Worm (Caenorhabditis elegans) whole organism, L2 larva: ENCODE results near the gene dhs-19.

Experiments
- C34F6.9 ChIP-seq: fragments of 150-350 bp; optimal IDR thresholded peaks from 2 replicates; lab custom pipeline; 2014; ENCODE audit warnings: missing biosample characterization, missing genetic modification characterization
- F13H6.1 ChIP-seq: sonication (generic microtip); optimal IDR thresholded peaks from 2 replicates; lab custom pipeline; 2016; ENCODE audit warnings: missing genetic modification characterization, missing compliant biosample characterization
- R02D3.7 ChIP-seq: fragments of 150-350 bp; optimal IDR thresholded peaks from 2 replicates; lab custom pipeline; 2014; ENCODE audit warnings: missing biosample characterization, missing genetic modification characterization
- Y55F3AM.14 ChIP-seq: fragments of 200-800 bp; sonication (Bioruptor generic); optimal IDR thresholded peaks from 2 replicates; lab custom pipeline; 2018; ENCODE audit warnings: mild to moderate bottlenecking, missing genetic modification characterization, missing compliant biosample characterization
- ZK546.5 ChIP-seq: sonication (generic microtip); optimal IDR thresholded peaks from 2 replicates; lab custom pipeline; 2017; ENCODE audit warnings: missing biosample characterization, missing genetic modification characterization
- alr-1 ChIP-seq: fragments of 150-350 bp; optimal IDR thresholded peaks from 2 replicates; lab custom pipeline; 2014; ENCODE audit warnings: missing biosample characterization, missing genetic modification characterization
- aly-2 ChIP-seq: fragments of 150-350 bp; optimal IDR thresholded peaks from 2 replicates; lab custom pipeline; 2014; ENCODE audit warnings: missing biosample characterization, missing genetic modification characterization
- ama-1 ChIP-seq: fragments of 150-350 bp; optimal IDR thresholded peaks from 2 replicates; lab custom pipeline; 2018; ENCODE audit warnings: inconsistent platforms
- blmp-1 ChIP-seq: sonication (generic microtip); optimal IDR thresholded peaks from 2 replicates; lab custom pipeline; 2017; ENCODE audit warnings: missing genetic modification characterization, mild to moderate bottlenecking, missing compliant biosample characterization, antibody characterized with exemption, moderate library complexity; ENCODE audit not compliant: insufficient read depth
- ceh-16 ChIP-seq: fragments of 150-350 bp; optimal IDR thresholded peaks from 2 replicates; lab custom pipeline; 2014; ENCODE audit warnings: missing biosample characterization, missing genetic modification characterization
- ceh-82 ChIP-seq: fragments of 150-350 bp; optimal IDR thresholded peaks from 2 replicates; lab custom pipeline; 2014; ENCODE audit warnings: missing biosample characterization, missing genetic modification characterization
- crh-2 ChIP-seq: sonication (generic microtip); optimal IDR thresholded peaks from 2 replicates; lab custom pipeline; 2017; ENCODE audit warnings: missing biosample characterization, missing genetic modification characterization
- dmd-4 ChIP-seq: sonication (generic microtip); optimal IDR thresholded peaks from 2 replicates; lab custom pipeline; 2017; ENCODE audit warnings: missing biosample characterization, missing genetic modification characterization
- egl-27 ChIP-seq: sonication (generic microtip); optimal IDR thresholded peaks from 3 replicates; lab custom pipeline; 2017; ENCODE audit warnings: missing biosample characterization, missing genetic modification reagents, missing genetic modification characterization
- elt-1 ChIP-seq: fragments of 150-350 bp; optimal IDR thresholded peaks from 2 replicates; lab custom pipeline; 2014; ENCODE audit warnings: missing biosample characterization, missing genetic modification characterization
- elt-3 ChIP-seq: sonication (generic microtip); optimal IDR thresholded peaks from 2 replicates; lab custom pipeline; 2017; ENCODE audit warnings: missing biosample characterization, missing genetic modification characterization
- fos-1 ChIP-seq: fragments of 150-350 bp; optimal IDR thresholded peaks from 2 replicates; lab custom pipeline; 2014; ENCODE audit warnings: missing biosample characterization, missing genetic modification characterization
- gmeb-1 ChIP-seq: fragments of 150-350 bp; optimal IDR thresholded peaks from 2 replicates; lab custom pipeline; 2014; ENCODE audit warnings: missing biosample characterization, missing genetic modification characterization
- lin-11 ChIP-seq: fragments of 150-350 bp; sonication (generic microtip); optimal IDR thresholded peaks from 2 replicates; lab custom pipeline; 2014; ENCODE audit warnings: missing biosample characterization, missing genetic modification characterization, inconsistent platforms, mixed read lengths
- lin-13 ChIP-seq: fragments of 150-350 bp; optimal IDR thresholded peaks from 2 replicates; lab custom pipeline; 2014; ENCODE audit warnings: missing biosample characterization, missing genetic modification reagents, missing genetic modification characterization
- lin-39 ChIP-seq: fragments of 150-350 bp; optimal IDR thresholded peaks from 2 replicates; lab custom pipeline; 2014; ENCODE audit warnings: missing biosample characterization, missing genetic modification reagents, missing genetic modification characterization
- lsy-2 ChIP-seq, 2 experiments: fragments of 150-350 bp in 1 of 2; sonication (generic microtip) in 1 of 2; optimal IDR thresholded peaks; 2 replicates each; lab custom pipeline; 2014 to 2017; ENCODE audit warnings: missing biosample characterization in 2 of 2, missing genetic modification characterization in 2 of 2
- mab-5 ChIP-seq: fragments of 150-350 bp; optimal IDR thresholded peaks from 2 replicates; lab custom pipeline; 2014; ENCODE audit warnings: missing biosample characterization, missing genetic modification characterization
- mbf-1 ChIP-seq: sonication (generic microtip); optimal IDR thresholded peaks from 2 replicates; lab custom pipeline; 2017; ENCODE audit warnings: missing biosample characterization, missing genetic modification characterization
- mdl-1 ChIP-seq, 2 experiments: fragments of 150-350 bp in 1 of 2; sonication (generic microtip) in 1 of 2; optimal IDR thresholded peaks; 2 replicates each; lab custom pipeline; 2017; ENCODE audit warnings: missing biosample characterization in 2 of 2, missing genetic modification characterization in 2 of 2
- nhr-10 ChIP-seq: sonication (generic microtip); optimal IDR thresholded peaks from 2 replicates; lab custom pipeline; 2017; ENCODE audit warnings: missing biosample characterization, missing genetic modification characterization
- nhr-11 ChIP-seq: fragments of 150-350 bp; optimal IDR thresholded peaks from 2 replicates; lab custom pipeline; 2014; ENCODE audit warnings: missing biosample characterization, missing genetic modification characterization
- nhr-12 ChIP-seq: fragments of 150-350 bp; optimal IDR thresholded peaks from 2 replicates; lab custom pipeline; 2014; ENCODE audit warnings: missing biosample characterization, missing genetic modification characterization
- nhr-129 ChIP-seq: fragments of 150-350 bp; optimal IDR thresholded peaks from 2 replicates; lab custom pipeline; 2014; ENCODE audit warnings: missing biosample characterization, missing genetic modification characterization
- nhr-21 ChIP-seq: fragments of 150-350 bp; optimal IDR thresholded peaks from 2 replicates; lab custom pipeline; 2014; ENCODE audit warnings: missing biosample characterization, missing genetic modification characterization
- nhr-23 ChIP-seq: fragments of 150-350 bp; optimal IDR thresholded peaks from 2 replicates; lab custom pipeline; 2014; ENCODE audit warnings: missing biosample characterization, missing genetic modification reagents, missing genetic modification characterization
- nhr-237 ChIP-seq: fragments of 150-350 bp; optimal IDR thresholded peaks from 2 replicates; lab custom pipeline; 2014; ENCODE audit warnings: missing biosample characterization, missing genetic modification characterization
- nhr-25 ChIP-seq: fragments of 150-350 bp; sonication (generic microtip); optimal IDR thresholded peaks from 3 replicates; lab custom pipeline; 2014; ENCODE audit warnings: missing biosample characterization, missing genetic modification characterization
- nhr-6 ChIP-seq: fragments of 150-350 bp; optimal IDR thresholded peaks from 2 replicates; lab custom pipeline; 2014; ENCODE audit warnings: missing biosample characterization, missing genetic modification characterization
- nhr-77 ChIP-seq: fragments of 150-350 bp; optimal IDR thresholded peaks from 2 replicates; lab custom pipeline; 2014; ENCODE audit warnings: missing biosample characterization, missing genetic modification characterization
- peb-1 ChIP-seq: fragments of 150-350 bp; optimal IDR thresholded peaks from 2 replicates; lab custom pipeline; 2014; ENCODE audit warnings: missing biosample characterization, missing genetic modification characterization
- sem-4 ChIP-seq: fragments of 150-350 bp; optimal IDR thresholded peaks from 2 replicates; lab custom pipeline; 2014; ENCODE audit warnings: missing biosample characterization, missing genetic modification reagents, missing genetic modification characterization
- skn-1 ChIP-seq: sonication (generic microtip); optimal IDR thresholded peaks from 2 replicates; lab custom pipeline; 2017; ENCODE audit warnings: missing biosample characterization, missing genetic modification characterization
- sma-3 ChIP-seq: sonication (generic microtip); optimal IDR thresholded peaks from 2 replicates; lab custom pipeline; 2016; ENCODE audit warnings: missing genetic modification reagents, missing genetic modification characterization, missing compliant biosample characterization
- sma-9 ChIP-seq, 2 experiments: fragments of 150-350 bp in 1 of 2; sonication (generic microtip) in 1 of 2; optimal IDR thresholded peaks; 2 replicates each; lab custom pipeline; 2014 to 2016; ENCODE audit warnings: missing genetic modification characterization in 2 of 2, mild to moderate bottlenecking in 1 of 2, missing biosample characterization in 1 of 2, missing compliant biosample characterization in 1 of 2, missing genetic modification reagents in 1 of 2, moderate library complexity in 1 of 2
- snpc-4 ChIP-seq: fragments of 150-350 bp; optimal IDR thresholded peaks from 2 replicates; lab custom pipeline; 2014; ENCODE audit warnings: missing biosample characterization, missing genetic modification characterization
- unc-39 ChIP-seq: fragments of 150-350 bp; optimal IDR thresholded peaks from 2 replicates; lab custom pipeline; 2014; ENCODE audit warnings: missing biosample characterization, missing genetic modification characterization
- unc-55 ChIP-seq: fragments of 150-350 bp; sonication (generic microtip); optimal IDR thresholded peaks from 3 replicates; lab custom pipeline; 2014; ENCODE audit warnings: missing biosample characterization, missing genetic modification reagents, missing genetic modification characterization
- unc-62 ChIP-seq: fragments of 150-350 bp; optimal IDR thresholded peaks from 2 replicates; lab custom pipeline; 2014; ENCODE audit warnings: missing biosample characterization, missing genetic modification reagents, missing genetic modification characterization
- zag-1 ChIP-seq: fragments of 150-350 bp; optimal IDR thresholded peaks from 2 replicates; lab custom pipeline; 2014; ENCODE audit warnings: missing biosample characterization, missing genetic modification characterization
- ztf-1 ChIP-seq: fragments of 200-800 bp; sonication (Bioruptor generic); conservative IDR thresholded peaks from 2 replicates; pipeline ENCODE4 v1.3.6; 2022; ENCODE audit warnings: missing genetic modification characterization, missing compliant biosample characterization
- ztf-11 ChIP-seq: sonication (generic microtip); optimal IDR thresholded peaks from 2 replicates; lab custom pipeline; 2017; ENCODE audit warnings: missing biosample characterization, missing genetic modification characterization
- ztf-4 ChIP-seq: fragments of 150-350 bp; optimal IDR thresholded peaks from 2 replicates; lab custom pipeline; 2014; ENCODE audit warnings: missing biosample characterization, missing genetic modification characterization

dhs-19 gene

ce11 chrV:11535504-11536062 lies 45.3 kb upstream of the dhs-19 start (continued):
- TF ChIP-seq egl-27 (tag; lab: Kevin White, UChicago) (no peak), nhr-6 (tag; lab: Kevin White, UChicago) (no peak), crh-2 (tag; lab: Kevin White, UChicago) (peak; percentile 60), aly-2 (tag; lab: Kevin White, UChicago) (no peak), C34F6.9 (peak; percentile 26), lin-13 (GFP tag; lab: Kevin White, UChicago) (no peak), nhr-11 (no peak), ztf-4 (no peak), ama-1 (no peak), ztf-11 (tag; lab: Kevin White, UChicago) (no peak), mdl-1 (tag; optimal IDR thresholded peaks at IDR 0.05; lab: Kevin White, UChicago) (no peak), F13H6.1 (peak; percentile 64), ceh-16 (tag; lab: Kevin White, UChicago) (no peak), nhr-129 (tag; lab: Kevin White, UChicago) (peak; percentile 38), ceh-82 (tag; lab: Kevin White, UChicago) (no peak), fos-1 (tag; lab: Kevin White, UChicago) (peak; percentile 70), unc-62 (no peak)

- TF ChIP-seq fos-1 (tag; lab: Kevin White, UChicago) (peak; percentile 93), lin-39 (tag; lab: Kevin White, UChicago) (no peak), unc-39 (no peak), gmeb-1 (tag; lab: Kevin White, UChicago) (peak; percentile 65), egl-27 (tag; lab: Kevin White, UChicago) (peak; percentile 19), peb-1 (tag; lab: Kevin White, UChicago) (no peak), mdl-1 (tag; optimal IDR thresholded peaks at IDR 0.05; lab: Kevin White, UChicago) (no peak), sma-3 (GFP tag; lab: Kevin White, UChicago) (peak; percentile 43), zag-1 (tag; lab: Kevin White, UChicago) (no peak), mab-5 (tag; lab: Kevin White, UChicago) (no peak), nhr-21 (tag; lab: Kevin White, UChicago) (peak; percentile 56), ztf-1 (GFP tag; lab: Robert Waterston, UW) (no peak), elt-3 (tag; lab: Kevin White, UChicago) (no peak), elt-1 (tag; lab: Kevin White, UChicago) (no peak), lsy-2 (tag; optimal IDR thresholded peaks at IDR 0.05; lab: Kevin White, UChicago) (peak in 1 of 2 experiments; percentile 29), dmd-4 (tag; lab: Kevin White, UChicago) (no peak), Y55F3AM.14 (GFP tag; lab: Kevin White, UChicago) (no peak), unc-55 (GFP tag; lab: Kevin White, UChicago) (no peak), C34F6.9 (no peak), crh-2 (tag; lab: Kevin White, UChicago) (peak; percentile 60), nhr-77 (tag; lab: Kevin White, UChicago) (no peak), lin-11 (no peak), lin-13 (GFP tag; lab: Kevin White, UChicago) (no peak), F13H6.1 (peak; percentile 7), sma-9 (GFP tag; optimal IDR thresholded peaks at IDR 0.05; lab: Kevin White, UChicago) (peak; percentile 87), sma-9 (tag; optimal IDR thresholded peaks at IDR 0.05; lab: Kevin White, UChicago) (no peak), snpc-4 (tag; lab: Kevin White, UChicago) (no peak), nhr-25 (tag; lab: Kevin White, UChicago) (peak; percentile 50), alr-1 (tag; lab: Kevin White, UChicago) (no peak), nhr-23 (no peak), nhr-129 (tag; lab: Kevin White, UChicago) (peak; percentile 58), ceh-16 (tag; lab: Kevin White, UChicago) (no peak), ceh-82 (tag; lab: Kevin White, UChicago) (no peak), nhr-10 (tag; lab: Kevin White, UChicago) (no peak), sem-4 (tag; lab: Kevin White, UChicago) (no peak), ztf-11 (tag; lab: Kevin White, UChicago) (no peak), nhr-237 (no peak), R02D3.7 (tag; lab: Kevin White, UChicago) (no peak), nhr-6 (tag; lab: Kevin White, UChicago) (no peak), blmp-1 (peak; percentile 96), unc-62 (no peak), ama-1 (no peak), ZK546.5 (tag; lab: Kevin White, UChicago) (no peak), aly-2 (tag; lab: Kevin White, UChicago) (no peak), nhr-11 (no peak), nhr-12 (tag; lab: Kevin White, UChicago) (no peak), mbf-1 (tag; lab: Kevin White, UChicago) (no peak), ztf-4 (no peak), skn-1 (tag; lab: Kevin White, UChicago) (no peak)
Observed at ce11 chrV:11534495-11535189, 44.4 kb upstream of the dhs-19 start.
